Worm (Caenorhabditis elegans) whole organism, L1 larva: ENCODE results near the gene Y42A5A.5.

Experiments used
- C34B4.2 ChIP-seq: sonication (generic microtip); optimal IDR thresholded peaks from 2 replicates; lab custom pipeline; 2017; ENCODE audit warnings: mild to moderate bottlenecking, missing genetic modification characterization, missing compliant biosample characterization
- ama-1 ChIP-seq: fragments of 150-350 bp; optimal IDR thresholded peaks from 2 replicates; lab custom pipeline; 2014
- ces-1 ChIP-seq: fragments of 150-350 bp; optimal IDR thresholded peaks from 2 replicates; lab custom pipeline; 2014; ENCODE audit warnings: missing biosample characterization, missing genetic modification reagents, missing genetic modification characterization
- efl-1 ChIP-seq, 4 experiments: fragments of 150-350 bp; optimal IDR thresholded peaks in 3 of 4; peaks in 1 of 4; 1 replicate in 1 of 4; 2 replicates in 3 of 4; lab custom pipeline; 2014; ENCODE audit warnings: missing biosample characterization in 2 of 4, missing genetic modification characterization in 2 of 4, missing genetic modification reagents in 2 of 4
- lir-3 ChIP-seq: sonication (generic microtip); optimal IDR thresholded peaks from 2 replicates; lab custom pipeline; 2016; ENCODE audit warnings: mild to moderate bottlenecking, missing genetic modification characterization, moderate library complexity, missing compliant biosample characterization; ENCODE audit not compliant: poor library complexity
- mdl-1 ChIP-seq, 2 experiments: fragments of 150-350 bp; optimal IDR thresholded peaks; 2 replicates each; lab custom pipeline; 2014 to 2017; ENCODE audit warnings: missing biosample characterization in 2 of 2, missing genetic modification characterization in 2 of 2, inconsistent platforms in 1 of 2
- nhr-19 ChIP-seq: fragments of 200-800 bp; sonication (Bioruptor generic); conservative IDR thresholded peaks from 2 replicates; pipeline ENCODE4 v1.3.6; 2022; ENCODE audit warnings: missing genetic modification characterization, missing compliant biosample characterization
- nhr-76 ChIP-seq: sonication (generic microtip); optimal IDR thresholded peaks from 2 replicates; lab custom pipeline; 2017; ENCODE audit warnings: missing biosample characterization, missing genetic modification characterization
- pax-3 ChIP-seq: fragments of 200-800 bp; sonication (Bioruptor generic); optimal IDR thresholded peaks from 2 replicates; lab custom pipeline; 2018; ENCODE audit warnings: mild to moderate bottlenecking, missing genetic modification characterization, moderate library complexity, missing compliant biosample characterization
- skn-1 ChIP-seq: fragments of 150-350 bp; optimal IDR thresholded peaks from 2 replicates; lab custom pipeline; 2014; ENCODE audit warnings: missing biosample characterization, missing genetic modification characterization
- sup-37 ChIP-seq: fragments of 200-800 bp; sonication (Bioruptor generic); optimal IDR thresholded peaks from 2 replicates; lab custom pipeline; 2018; ENCODE audit warnings: mild to moderate bottlenecking, missing genetic modification characterization, missing compliant biosample characterization
- tbx-2 ChIP-seq: sonication (generic microtip); optimal IDR thresholded peaks from 2 replicates; lab custom pipeline; 2016; ENCODE audit warnings: missing genetic modification characterization, missing compliant biosample characterization
- unc-62 ChIP-seq: fragments of 150-350 bp; optimal IDR thresholded peaks from 2 replicates; lab custom pipeline; 2014; ENCODE audit warnings: missing biosample characterization, missing genetic modification reagents, missing genetic modification characterization

DNA sequence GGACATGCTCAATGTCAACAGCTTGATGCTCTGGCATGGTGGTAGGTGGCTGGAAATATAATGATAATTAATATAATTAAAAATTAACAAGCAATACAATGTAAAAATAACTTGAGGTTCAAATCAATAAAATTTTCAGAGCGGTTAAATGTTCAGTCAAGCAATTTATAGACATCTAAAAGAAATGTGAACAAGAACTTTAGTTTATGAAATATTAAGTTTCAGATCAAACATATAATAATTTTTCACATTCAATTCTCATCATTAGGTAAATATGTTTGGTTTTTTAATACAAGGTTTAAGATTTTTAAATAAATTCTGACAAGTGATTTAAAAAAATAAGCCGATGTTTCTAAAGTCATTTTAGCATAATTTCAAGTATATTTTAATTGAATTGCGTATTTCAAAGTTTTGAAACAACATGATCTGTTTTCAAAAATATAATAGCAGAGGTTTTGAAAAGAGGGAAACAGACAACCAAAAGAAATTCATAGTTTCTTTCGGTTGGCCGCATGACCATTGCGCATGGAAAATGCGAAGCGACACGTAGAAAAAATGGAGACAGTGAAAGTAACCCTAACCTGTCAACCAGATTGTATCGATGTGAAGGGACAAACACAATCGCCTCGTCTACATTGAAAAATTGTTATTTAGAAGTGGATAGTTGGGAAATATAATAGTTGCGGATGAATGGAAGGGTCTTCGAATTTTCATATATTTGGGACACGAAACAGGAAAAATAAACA, 49.1 kb downstream of the Y42A5A.5 start, which contains the start of gene T04C12.11:
- TF ChIP-seq sup-37 (GFP tag; lab: Kevin White, UChicago) (no peak), C34B4.2 (tag; lab: Kevin White, UChicago) (no peak), lir-3 (tag; lab: Kevin White, UChicago) (no peak), pax-3 (tag; lab: Kevin White, UChicago) (no peak), ama-1 (no peak), ces-1 (GFP tag; lab: Kevin White, UChicago) (no peak), mdl-1 (tag; optimal IDR thresholded peaks at IDR 0.05; lab: Kevin White, UChicago) (peak in 1 of 2 experiments; percentile 43), tbx-2 (tag; lab: Kevin White, UChicago) (no peak), nhr-19 (GFP tag; lab: Robert Waterston, UW) (no peak), unc-62 (GFP tag; lab: Kevin White, UChicago) (no peak), nhr-76 (tag; lab: Kevin White, UChicago) (no peak), efl-1 (optimal IDR thresholded peaks at IDR 0.05; lab: Kevin White, UChicago) (no peak), efl-1 (GFP tag; optimal IDR thresholded peaks at IDR 0.05 in 1 of 2; lab: Kevin White, UChicago) (peak in 1 of 2 experiments; percentile 64), skn-1 (tag; lab: Kevin White, UChicago) (peak; percentile 10)
